Fruit fly (Drosophila melanogaster) whole organism, pupa: ENCODE results near the gene CG17377.
A peak's percentile ranks its signal among the peaks of the same experiment; 100 is the strongest.

ENCODE experiments used
- CG10348 ChIP-seq: fragments of 200-800 bp; sonication (Bioruptor generic); IDR thresholded peaks from 2 replicates; pipeline ENCODE4 v1.3.6; 2022; ENCODE audit warnings: missing biosample characterization, missing genetic modification characterization
- CG12605 ChIP-seq: fragments of 200-800 bp; sonication (Bioruptor generic); IDR thresholded peaks from 2 replicates; pipeline ENCODE4 v1.3.6; 2022; ENCODE audit warnings: missing biosample characterization, missing genetic modification characterization
- CG13204 ChIP-seq: fragments of 200-800 bp; sonication (Bioruptor generic); optimal IDR thresholded peaks from 2 replicates; lab custom pipeline; 2018; ENCODE audit warnings: missing biosample characterization, mild to moderate bottlenecking, missing genetic modification characterization, moderate library complexity
- CG14655 ChIP-seq: fragments of 200-800 bp; sonication (Bioruptor generic); optimal IDR thresholded peaks from 3 replicates; lab custom pipeline; 2017; ENCODE audit warnings: mild to moderate bottlenecking, missing biosample characterization, missing genetic modification reagents, missing genetic modification characterization
- CG15710 ChIP-seq: fragments of 200-800 bp; sonication (Bioruptor generic); optimal IDR thresholded peaks from 2 replicates; lab custom pipeline; 2018; ENCODE audit warnings: missing biosample characterization, mild to moderate bottlenecking, missing genetic modification characterization, moderate library complexity
- CG17806 ChIP-seq: fragments of 200-800 bp; sonication (Bioruptor generic); optimal IDR thresholded peaks from 2 replicates; lab custom pipeline; 2018; ENCODE audit warnings: missing biosample characterization, mild to moderate bottlenecking, missing genetic modification characterization, moderate library complexity
- CG32121 ChIP-seq: fragments of 200-800 bp; sonication (Bioruptor generic); IDR thresholded peaks from 2 replicates; pipeline ENCODE4 v1.3.6; 2022; ENCODE audit warnings: missing biosample characterization, missing genetic modification characterization
- CG34367 ChIP-seq: fragments of 200-800 bp; sonication (Bioruptor generic); optimal IDR thresholded peaks from 2 replicates; lab custom pipeline; 2018; ENCODE audit warnings: missing biosample characterization, mild to moderate bottlenecking, missing genetic modification characterization
- CG4496 ChIP-seq: fragments of 200-800 bp; sonication (Bioruptor generic); IDR thresholded peaks from 3 replicates; pipeline ENCODE4 v1.3.6; 2022; ENCODE audit warnings: missing biosample characterization, missing genetic modification characterization
- CG8159 ChIP-seq: fragments of 200-800 bp; sonication (Bioruptor generic); optimal IDR thresholded peaks from 3 replicates; lab custom pipeline; 2018; ENCODE audit warnings: missing biosample characterization, mild to moderate bottlenecking, missing genetic modification characterization, moderate library complexity
- CG8301 ChIP-seq: fragments of 200-800 bp; sonication (Bioruptor generic); optimal IDR thresholded peaks from 2 replicates; lab custom pipeline; 2018; ENCODE audit warnings: missing biosample characterization, mild to moderate bottlenecking, missing genetic modification characterization
- CG9948 ChIP-seq: fragments of 200-800 bp; sonication (Bioruptor generic); optimal IDR thresholded peaks from 2 replicates; lab custom pipeline; 2018; ENCODE audit warnings: missing biosample characterization, mild to moderate bottlenecking, missing genetic modification characterization, moderate library complexity
- D1 ChIP-seq: fragments of 200-800 bp; sonication (Bioruptor generic); optimal IDR thresholded peaks from 2 replicates; lab custom pipeline; 2018; ENCODE audit warnings: missing biosample characterization, mild to moderate bottlenecking, missing genetic modification characterization, moderate library complexity
- EcR ChIP-seq: fragments of 200-800 bp; sonication (Bioruptor generic); optimal IDR thresholded peaks from 3 replicates; lab custom pipeline; 2019; ENCODE audit warnings: missing biosample characterization, missing genetic modification characterization, mild to moderate bottlenecking, moderate library complexity, missing genetic modification reagents
- Ets98B ChIP-seq: fragments of 200-800 bp; sonication (Bioruptor generic); IDR thresholded peaks from 2 replicates; pipeline ENCODE4 v1.3.6; 2022; ENCODE audit warnings: missing biosample characterization, missing genetic modification characterization
- Pif1A ChIP-seq: fragments of 200-800 bp; sonication (Bioruptor generic); optimal IDR thresholded peaks from 3 replicates; lab custom pipeline; 2016; ENCODE audit warnings: missing biosample characterization, missing genetic modification characterization
- Pif1B ChIP-seq: fragments of 200-800 bp; sonication (Bioruptor generic); optimal IDR thresholded peaks from 3 replicates; lab custom pipeline; 2016; ENCODE audit warnings: missing biosample characterization, missing genetic modification characterization
- Snoo ChIP-seq: fragments of 200-800 bp; sonication (Bioruptor generic); optimal IDR thresholded peaks from 3 replicates; lab custom pipeline; 2017; ENCODE audit warnings: missing biosample characterization, mild to moderate bottlenecking, missing genetic modification characterization, inconsistent platforms
- fd96Ca ChIP-seq: fragments of 200-800 bp; sonication (Bioruptor generic); IDR thresholded peaks from 3 replicates; pipeline ENCODE4 v1.3.6; 2022; ENCODE audit warnings: missing biosample characterization, missing genetic modification characterization
- gl ChIP-seq: fragments of 200-800 bp; sonication (Bioruptor generic); optimal IDR thresholded peaks from 2 replicates; lab custom pipeline; 2018; ENCODE audit warnings: missing biosample characterization, mild to moderate bottlenecking, missing genetic modification characterization
- rn ChIP-seq: fragments of 200-800 bp; sonication (Bioruptor generic); IDR thresholded peaks from 2 replicates; pipeline ENCODE4 v1.3.6; 2022; ENCODE audit warnings: missing biosample characterization, missing genetic modification characterization

Gene CG17377

DNA sequence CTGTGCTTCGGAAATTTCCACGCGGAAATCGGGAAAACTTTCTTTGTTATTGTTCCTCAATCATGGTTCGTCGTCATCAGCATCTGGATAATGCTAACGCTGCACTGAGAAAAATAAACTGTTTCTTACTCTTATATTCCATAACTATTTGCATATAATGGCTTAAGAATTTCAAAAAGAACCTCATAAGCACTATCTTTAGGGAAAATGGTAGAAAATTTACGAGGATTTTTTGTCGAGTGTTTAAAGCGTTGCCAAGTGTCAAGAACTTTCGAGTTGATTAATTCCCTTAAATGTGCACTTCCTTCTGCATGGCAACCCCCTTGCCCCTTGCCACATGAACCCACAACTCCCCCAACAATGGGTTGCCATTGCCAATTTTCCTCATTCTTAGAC lies 14.7 kb downstream of the CG17377 start:
- TF ChIP-seq D1 (tag; lab: Kevin White, UChicago): peak; percentile 8
- TF ChIP-seq fd96Ca: peak; percentile 60; the same call in 2 of the 3 replicates
- TF ChIP-seq CG8301: peak; percentile 83
- peak; percentile 36 for TF ChIP-seq CG34367 (tag; lab: Kevin White, UChicago)
- TF ChIP-seq CG32121 (GFP tag; lab: Robert Waterston, UW): no peak
- TF ChIP-seq Snoo: no peak
- no peak; the same call in 1 of the 2 replicates for TF ChIP-seq CG12605
- TF ChIP-seq CG10348 (GFP tag; lab: Robert Waterston, UW): no peak
- TF ChIP-seq rn: no peak
- TF ChIP-seq Pif1A (GFP tag; lab: Kevin White, UChicago): peak; percentile 24
- TF ChIP-seq CG9948 (tag; lab: Kevin White, UChicago): peak; percentile 71
- TF ChIP-seq CG17806: peak; percentile 68
- TF ChIP-seq EcR (GFP tag; lab: Kevin White, UChicago): no peak
- TF ChIP-seq Ets98B (GFP tag; lab: Robert Waterston, UW): peak; percentile 5; the same call in 1 of the 2 replicates
- peak; percentile 75 for TF ChIP-seq CG14655
- TF ChIP-seq Pif1B: peak; percentile 7
- TF ChIP-seq CG15710 (tag; lab: Kevin White, UChicago): peak; percentile 43
- no peak for TF ChIP-seq CG13204 (GFP tag; lab: Kevin White, UChicago)
- TF ChIP-seq CG8159: peak; percentile 65
- no peak for TF ChIP-seq gl (tag; lab: Kevin White, UChicago)
- TF ChIP-seq CG4496 (GFP tag; lab: Robert Waterston, UW): peak; percentile 65; the same call in 1 of the 3 replicates

DNA sequence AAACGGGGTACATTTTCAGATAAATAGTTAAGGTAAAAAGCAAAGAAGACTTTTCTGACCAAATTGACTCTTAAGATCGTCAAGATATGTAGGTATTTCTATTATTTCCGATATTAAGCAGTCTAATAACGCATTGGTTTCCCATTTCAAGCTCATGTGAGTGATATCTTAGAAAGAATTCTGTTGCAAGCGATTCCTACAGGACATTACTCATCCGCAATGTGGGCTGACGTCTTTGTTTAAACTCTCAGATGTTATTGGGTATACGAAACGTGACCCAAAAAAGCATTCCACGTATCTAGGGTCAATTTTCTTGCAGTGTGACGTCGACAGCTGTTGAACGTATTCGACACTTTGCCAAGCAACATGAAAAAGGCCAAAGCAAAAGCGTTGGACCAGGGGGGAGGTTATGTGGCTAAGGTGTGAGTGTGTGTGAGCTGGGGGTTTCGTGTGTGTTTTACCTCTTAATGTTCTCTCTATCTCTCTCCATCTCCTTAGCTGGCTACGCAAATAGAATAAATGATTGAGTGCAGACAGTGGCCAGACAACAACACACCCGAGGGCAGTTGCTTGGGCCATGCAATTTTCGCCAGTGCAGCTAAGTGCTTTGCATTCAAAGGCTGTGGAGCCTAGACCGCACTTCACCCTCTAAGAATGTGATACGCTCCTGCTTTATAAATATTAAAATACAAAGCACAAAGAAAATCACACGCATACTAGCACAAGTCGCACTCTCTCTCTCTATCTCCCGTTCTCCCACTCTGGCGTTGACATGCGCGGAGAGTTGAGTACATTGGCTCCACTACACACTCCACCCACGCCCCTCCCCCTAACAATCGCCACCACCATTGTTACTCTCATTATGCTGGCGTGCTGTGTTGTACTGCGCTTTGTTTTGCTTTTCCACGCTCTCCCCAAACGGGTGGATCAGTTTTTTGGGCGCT lies 15.3 kb downstream of the CG17377 start:
- TF ChIP-seq CG4496 (GFP tag; lab: Robert Waterston, UW) (peak; percentile 94), CG8301 (peak; percentile 97), CG10348 (GFP tag; lab: Robert Waterston, UW) (peak; percentile 80), EcR (GFP tag; lab: Kevin White, UChicago) (peak; percentile 90), Pif1A (GFP tag; lab: Kevin White, UChicago) (peak; percentile 93), gl (tag; lab: Kevin White, UChicago) (peak; percentile 52), D1 (tag; lab: Kevin White, UChicago) (peak; percentile 91), Pif1B (peak; percentile 86), fd96Ca (peak; percentile 94), CG17806 (peak; percentile 83), CG34367 (tag; lab: Kevin White, UChicago) (peak; percentile 85), CG8159 (peak; percentile 95), rn (peak; percentile 78), CG32121 (GFP tag; lab: Robert Waterston, UW) (peak; percentile 89), CG15710 (tag; lab: Kevin White, UChicago) (peak; percentile 94), CG9948 (tag; lab: Kevin White, UChicago) (peak; percentile 93), CG12605 (peak; percentile 46; the same call in 1 of the 2 replicates), Snoo (peak; percentile 90), CG14655 (peak; percentile 97), Ets98B (GFP tag; lab: Robert Waterston, UW) (peak; percentile 96), CG13204 (GFP tag; lab: Kevin White, UChicago) (peak; percentile 80)

DNA sequence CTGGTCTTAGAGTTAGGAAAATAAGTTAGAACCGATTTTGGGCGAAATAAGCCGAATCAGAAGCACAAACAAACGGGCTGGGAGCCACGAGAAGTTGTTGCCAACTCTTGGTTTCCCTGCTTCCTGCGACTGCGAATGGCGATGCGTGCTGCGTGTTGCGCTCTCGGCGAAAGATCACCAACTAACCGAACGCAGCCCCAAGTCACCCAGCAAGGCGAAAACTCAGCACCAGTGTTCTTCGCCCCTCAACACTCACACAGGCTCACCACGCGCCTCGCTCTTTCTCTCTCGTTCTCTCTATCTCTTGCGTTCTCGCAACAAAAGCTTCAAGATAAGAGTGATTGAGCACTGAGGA lies 16.0 kb downstream of the CG17377 start, which contains the start of gene nrv1:
Gene nrv1, minus strand, starts transcription at position 188 of the 355 bp plus-strand sequence.
- TF ChIP-seq CG12605 (peak; percentile 43; the same call in 1 of the 2 replicates), EcR (GFP tag; lab: Kevin White, UChicago) (no peak)
- TF ChIP-seq, all 21 proteins: peak for 1

DNA sequence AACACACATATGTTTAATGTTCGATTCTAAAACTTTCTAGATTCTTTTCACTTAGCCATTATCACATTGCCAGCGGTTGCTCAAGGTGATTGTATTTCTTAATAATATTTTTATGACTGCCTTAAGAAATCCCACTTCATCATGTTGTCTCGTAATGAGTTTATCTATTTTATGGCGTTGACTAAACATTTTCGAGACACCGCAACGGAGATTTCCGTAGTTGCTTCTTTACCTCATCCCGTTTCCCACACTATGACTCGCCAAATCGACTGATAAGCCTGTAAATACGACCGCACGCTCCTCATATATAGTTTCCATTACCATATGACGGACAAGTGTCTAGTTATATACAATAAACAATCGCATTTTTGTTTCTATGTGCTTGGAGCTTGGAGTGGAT lies 17.1 kb downstream of the CG17377 start:
- no peak for TF ChIP-seq CG14655
- TF ChIP-seq gl (tag; lab: Kevin White, UChicago): no peak
- no peak for TF ChIP-seq CG15710 (tag; lab: Kevin White, UChicago)
- no peak for TF ChIP-seq CG10348 (GFP tag; lab: Robert Waterston, UW)
- TF ChIP-seq EcR (GFP tag; lab: Kevin White, UChicago): no peak
- no peak for TF ChIP-seq Pif1B
- TF ChIP-seq Snoo: no peak

DNA sequence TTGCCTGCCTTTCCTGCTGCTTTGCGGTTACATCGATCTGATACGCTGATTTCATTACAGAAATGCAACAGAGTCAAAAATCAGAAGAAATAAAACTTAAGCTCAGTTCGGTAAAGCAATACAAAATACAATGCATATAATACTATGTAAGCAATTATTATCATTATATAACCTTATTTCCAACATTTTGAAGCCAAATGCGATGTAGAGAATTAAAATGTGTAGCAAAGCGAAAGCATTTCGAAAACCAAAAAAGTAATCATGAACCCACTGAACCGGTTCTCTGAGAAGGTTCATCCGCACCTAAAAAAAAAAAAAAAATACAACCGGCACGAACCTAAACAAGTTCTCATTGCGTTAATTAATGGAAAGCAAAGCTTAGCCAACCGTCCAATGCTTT lies 18.4 kb downstream of the CG17377 start:
- TF ChIP-seq CG17806: no peak
- peak; percentile 22 for TF ChIP-seq EcR (GFP tag; lab: Kevin White, UChicago)

DNA sequence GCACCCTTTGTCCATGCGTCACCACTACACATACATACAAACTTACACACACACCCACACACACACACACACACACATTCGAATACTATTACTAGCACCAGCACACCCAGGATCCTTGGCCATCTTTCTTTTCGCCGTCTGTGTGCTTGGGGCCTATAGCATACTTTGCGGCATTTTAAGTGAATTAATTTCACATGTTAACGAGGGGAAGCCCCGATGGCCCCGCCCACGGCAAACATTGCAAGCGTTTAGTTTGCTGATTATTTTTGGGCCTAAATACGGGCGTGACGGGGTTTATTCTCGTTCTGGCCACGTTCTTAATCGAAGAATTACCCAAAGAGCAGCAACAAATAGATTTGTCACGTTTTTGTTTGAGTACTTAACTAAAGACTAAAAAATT lies 19.2 kb downstream of the CG17377 start:
- TF ChIP-seq gl (tag; lab: Kevin White, UChicago) (no peak), CG4496 (GFP tag; lab: Robert Waterston, UW) (peak; percentile 65; the same call in 2 of the 3 replicates), CG14655 (no peak)

DNA sequence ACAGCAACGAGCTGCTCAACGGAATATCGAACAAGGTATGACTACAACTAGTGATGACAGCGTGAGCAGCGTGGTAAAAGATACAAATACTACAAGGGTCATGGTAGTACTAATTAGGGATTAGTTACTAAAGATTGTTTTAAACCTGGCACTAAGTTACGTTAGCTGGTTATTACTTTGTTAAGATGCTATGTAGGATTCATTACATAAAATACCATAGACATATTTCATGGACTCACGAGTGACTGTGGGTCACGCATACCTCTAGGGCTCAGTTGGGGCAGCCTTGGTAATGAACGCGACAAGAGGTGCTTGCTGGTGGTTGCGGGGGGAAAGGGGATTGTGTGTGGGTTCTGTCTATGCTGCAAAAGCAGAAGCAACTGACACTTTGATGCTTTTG lies 27.8 kb downstream of the CG17377 start:
- TF ChIP-seq CG32121 (GFP tag; lab: Robert Waterston, UW): no peak
- TF ChIP-seq CG17806: no peak
- TF ChIP-seq CG15710 (tag; lab: Kevin White, UChicago): no peak
- no peak for TF ChIP-seq CG14655
- no peak for TF ChIP-seq CG13204 (GFP tag; lab: Kevin White, UChicago)
- TF ChIP-seq Snoo: no peak
- no peak for TF ChIP-seq rn
- no peak for TF ChIP-seq CG9948 (tag; lab: Kevin White, UChicago)
- no peak for TF ChIP-seq CG12605
- TF ChIP-seq CG10348 (GFP tag; lab: Robert Waterston, UW): no peak
- TF ChIP-seq Ets98B (GFP tag; lab: Robert Waterston, UW): no peak
- TF ChIP-seq Pif1B: no peak
- TF ChIP-seq fd96Ca: no peak
- no peak for TF ChIP-seq D1 (tag; lab: Kevin White, UChicago)
- TF ChIP-seq CG4496 (GFP tag; lab: Robert Waterston, UW): no peak
- no peak for TF ChIP-seq CG8159
- no peak for TF ChIP-seq Pif1A (GFP tag; lab: Kevin White, UChicago)
- TF ChIP-seq, all 21 proteins: peak for 0
